Fruit fly (Drosophila melanogaster): Measurements from ENCODE around the gene bou.

Gene bou

DNA sequence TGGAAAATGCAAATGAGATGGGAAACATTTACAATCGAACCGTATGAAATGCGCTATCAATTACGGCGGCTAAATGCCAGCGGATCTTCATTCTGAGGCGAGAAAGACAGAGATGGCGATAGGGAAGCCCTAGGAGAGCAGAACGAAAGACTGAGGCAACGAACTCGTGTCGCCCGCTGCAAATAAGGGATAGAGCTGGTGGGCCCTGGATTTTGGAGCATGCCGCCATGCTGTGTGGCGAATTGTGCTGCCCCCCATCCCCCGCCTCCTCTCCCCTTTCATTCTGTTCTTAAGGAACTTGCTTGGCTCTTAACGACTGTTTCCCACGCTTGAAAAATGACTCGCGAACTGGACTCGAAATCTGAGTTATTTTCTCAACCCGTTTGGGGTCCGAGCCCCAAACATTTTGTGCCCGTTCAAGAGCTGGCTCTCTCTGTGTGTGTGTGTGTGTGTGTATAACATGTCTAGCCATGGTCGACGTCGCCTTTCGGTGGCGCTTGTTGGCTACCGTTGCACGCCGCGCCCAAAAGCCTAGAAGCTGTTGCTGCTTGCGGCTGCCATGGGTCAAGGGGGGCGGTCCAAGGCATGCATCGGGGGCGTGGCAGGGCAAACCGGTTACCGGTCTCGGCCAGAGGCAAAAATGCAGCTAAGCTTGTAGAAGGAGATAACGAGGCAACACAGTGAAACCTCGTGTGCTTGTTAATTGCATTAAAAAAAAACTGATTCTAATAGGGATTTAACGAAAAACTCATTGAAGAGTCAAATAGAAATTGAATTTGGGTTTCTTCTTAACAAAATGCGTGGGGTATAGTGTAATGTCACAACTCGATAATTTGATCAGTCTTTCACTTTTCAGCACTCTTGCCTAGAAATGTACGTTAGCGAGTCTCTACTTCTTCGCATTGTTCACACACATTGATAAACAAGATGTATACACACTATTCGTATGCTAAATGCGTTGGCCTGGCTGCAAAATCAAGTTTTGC is 22.1 kb downstream of the bou start (continued):
- TF ChIP-seq vvl (GFP tag; IDR thresholded peaks at IDR 0.05) (peak; percentile 36; the same call in 1 of the 2 replicates), gsb-n (tag; optimal IDR thresholded peaks at IDR 0.05) (peak; percentile 41), Hr78 (GFP tag; optimal IDR thresholded peaks at IDR 0.05) (peak in 1 of 2 experiments; percentile 21), Ptx1 (GFP tag; IDR thresholded peaks at IDR 0.05) (0 out of 2 replicates have a peak, but pooled peaks have one; percentile 13), Oli (tag; optimal IDR thresholded peaks at IDR 0.05) (peak; percentile 10), CG31365 (tag; optimal IDR thresholded peaks at IDR 0.05) (no peak), CG15073 (GFP tag; optimal IDR thresholded peaks at IDR 0.05) (no peak), MBD-R2 (GFP tag; IDR thresholded peaks at IDR 0.05) (no peak), ssp (GFP tag; IDR thresholded peaks at IDR 0.05) (no peak), crol (GFP tag; IDR thresholded peaks at IDR 0.05) (peak; percentile 51; the same call in 1 of the 2 replicates), cas (GFP tag; IDR thresholded peaks at IDR 0.05) (no peak), Side (GFP tag; optimal IDR thresholded peaks at IDR 0.05) (no peak), CG10209 (GFP tag; optimal IDR thresholded peaks at IDR 0.05) (no peak), CG3281 (GFP tag; optimal IDR thresholded peaks at IDR 0.05) (no peak), CG11504 (tag; optimal IDR thresholded peaks at IDR 0.05) (peak; percentile 43), CG4820 (GFP tag; optimal IDR thresholded peaks at IDR 0.05) (no peak), bsh (GFP tag; optimal IDR thresholded peaks at IDR 0.05) (peak; percentile 36), CG11247 (GFP tag; IDR thresholded peaks at IDR 0.05) (peak; percentile 34; the same call in 1 of the 2 replicates), esg (GFP tag; conservative IDR thresholded peaks at IDR 0.05) (no peak), CG14441 (GFP tag; IDR thresholded peaks at IDR 0.05) (peak; percentile 54), CG11085 (GFP tag; IDR thresholded peaks at IDR 0.05) (no peak), H2.0 (GFP tag; IDR thresholded peaks at IDR 0.05) (no peak), CG17361 (GFP tag; IDR thresholded peaks at IDR 0.05) (0 out of 3 replicates have a peak, but pooled peaks have one; percentile 9), CG10543 (GFP tag; optimal IDR thresholded peaks at IDR 0.05) (no peak), p53 (GFP tag; optimal IDR thresholded peaks at IDR 0.05) (no peak), CG6765 (GFP tag; optimal IDR thresholded peaks at IDR 0.05) (no peak), Sry-δ (GFP tag; optimal IDR thresholded peaks at IDR 0.05) (no peak), eve (GFP tag; optimal IDR thresholded peaks at IDR 0.05) (no peak), oc (tag; optimal IDR thresholded peaks at IDR 0.05) (peak; percentile 42), gem (tag; optimal IDR thresholded peaks at IDR 0.05) (peak; percentile 27), CG43689 (GFP tag; IDR thresholded peaks at IDR 0.05) (no peak), B-H1 (GFP tag; IDR thresholded peaks at IDR 0.05) (no peak), zfh1 (GFP tag; IDR thresholded peaks at IDR 0.05) (no peak), Poxn (GFP tag; IDR thresholded peaks at IDR 0.05) (no peak), ci (GFP tag; IDR thresholded peaks at IDR 0.05) (0 out of 3 replicates have a peak, but pooled peaks have one; percentile 19), Adf1 (GFP tag; IDR thresholded peaks at IDR 0.05) (no peak), HHEX (GFP tag; optimal IDR thresholded peaks at IDR 0.05) (no peak), toy (GFP tag; IDR thresholded peaks at IDR 0.05) (no peak), YL-1 (GFP tag; optimal IDR thresholded peaks at IDR 0.05) (no peak), tap (tag; optimal IDR thresholded peaks at IDR 0.05) (no peak), CG12071 (GFP tag; optimal IDR thresholded peaks at IDR 0.05) (no peak), Pdp1 (GFP tag; optimal IDR thresholded peaks at IDR 0.05) (peak in 1 of 2 experiments; percentile 32), pros (GFP tag; optimal IDR thresholded peaks at IDR 0.05) (no peak), Trl (optimal IDR thresholded peaks at IDR 0.05) (no peak), Trl (GFP tag; optimal IDR thresholded peaks at IDR 0.05) (no peak), CG6175 (GFP tag; IDR thresholded peaks at IDR 0.05) (0 out of 3 replicates have a peak, but pooled peaks have one; percentile 20), CG31441 (GFP tag; IDR thresholded peaks at IDR 0.05) (no peak), CG4282 (GFP tag; optimal IDR thresholded peaks at IDR 0.05) (no peak), CG15696 (tag; optimal IDR thresholded peaks at IDR 0.05) (no peak)
